Worm (Caenorhabditis elegans) whole organism, dauer: Measurements from ENCODE around the gene C14C10.2.

Experiments
- unc-62 ChIP-seq: sonication (generic microtip); optimal IDR thresholded peaks from 2 replicates; lab custom pipeline; 2017; ENCODE audit warnings: missing biosample characterization, missing genetic modification reagents, missing genetic modification characterization

The C14C10.2 gene

DNA sequence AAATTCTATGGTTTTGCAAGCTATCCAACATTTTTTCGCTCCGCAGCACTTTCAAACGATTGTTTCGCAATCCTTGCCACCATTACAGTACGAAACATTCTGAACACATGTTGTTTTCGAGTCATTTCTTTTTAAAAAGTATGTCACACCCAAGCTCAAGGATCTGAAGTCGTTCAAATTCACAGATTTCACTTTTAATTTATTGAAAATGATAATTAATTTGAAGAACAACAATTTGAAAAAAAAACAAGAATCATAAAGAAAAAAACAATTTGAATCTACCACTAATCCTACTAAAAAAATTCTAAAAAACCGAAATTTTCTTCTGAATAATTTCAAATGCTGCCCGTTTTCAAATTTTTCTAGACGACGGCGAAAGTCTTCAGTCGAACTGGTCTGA is at the start of gene C14C10.2:
TSS of gene C14C10.2 (minus strand) at position 101 of the 400 bp plus-strand sequence.
- TF ChIP-seq unc-62 (GFP tag; lab: Kevin White, UChicago): no peak

- TF ChIP-seq unc-62 (GFP tag; lab: Kevin White, UChicago): no peak
These were observed 48.1 kb upstream of the C14C10.2 start, which contains the start of gene gpa-8 for ce11 chrV:12640384-12640783. gpa-8 (minus strand) TSS chrV:12640484.

- TF ChIP-seq unc-62 (GFP tag; lab: Kevin White, UChicago): no peak
These were observed 45.7 kb upstream of the C14C10.2 start for ce11 chrV:12637764-12638502.

DNA sequence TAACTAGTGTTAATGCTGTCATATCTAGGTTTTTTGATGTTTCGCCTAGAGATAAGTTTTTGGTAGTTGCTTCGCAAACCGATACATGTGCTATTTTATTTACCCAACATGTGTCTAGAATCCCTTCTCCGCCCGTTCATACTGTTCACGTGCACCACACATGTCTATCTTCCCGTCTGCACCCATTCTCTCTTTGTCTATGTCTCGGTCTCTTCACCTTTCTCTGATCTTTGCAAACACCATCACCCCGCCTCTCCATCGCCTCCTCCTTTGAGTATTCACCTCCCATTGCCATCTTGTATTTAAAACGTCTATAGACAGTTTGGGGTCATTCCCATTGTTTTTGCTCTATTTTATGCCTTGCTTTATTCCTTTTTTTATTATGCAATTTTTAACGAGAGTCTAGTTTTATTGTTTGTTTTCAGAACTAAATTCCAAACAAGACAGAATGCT is 45.0 kb upstream of the C14C10.2 start, which contains the start of gene F56H9.2:
TSS of gene F56H9.2 (plus strand) at position 426 of the 453 bp plus-strand sequence.
- no peak for TF ChIP-seq unc-62 (GFP tag; lab: Kevin White, UChicago)

- no peak for TF ChIP-seq unc-62 (GFP tag; lab: Kevin White, UChicago)
These were observed 44.0 kb upstream of the C14C10.2 start for ce11 chrV:12636248-12636647.

DNA sequence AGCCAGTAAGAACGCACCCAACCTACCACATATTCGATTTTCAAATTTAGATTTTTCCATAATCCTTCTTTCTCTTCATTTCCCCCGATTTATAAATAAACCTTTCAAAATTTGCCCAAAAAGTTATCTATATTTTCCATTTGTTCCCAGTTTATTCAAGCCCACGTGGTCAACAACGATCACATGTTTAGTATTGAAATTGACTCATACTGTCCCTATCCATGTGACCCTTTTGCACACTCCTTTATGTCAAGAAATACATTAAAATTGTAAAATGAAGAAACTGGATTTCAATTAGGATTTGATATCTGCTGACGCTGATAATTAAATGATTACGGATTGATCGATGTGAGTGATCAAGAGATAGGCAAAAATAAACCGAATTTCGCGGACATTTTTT is 42.9 kb upstream of the C14C10.2 start:
- no peak for TF ChIP-seq unc-62 (GFP tag; lab: Kevin White, UChicago)

DNA sequence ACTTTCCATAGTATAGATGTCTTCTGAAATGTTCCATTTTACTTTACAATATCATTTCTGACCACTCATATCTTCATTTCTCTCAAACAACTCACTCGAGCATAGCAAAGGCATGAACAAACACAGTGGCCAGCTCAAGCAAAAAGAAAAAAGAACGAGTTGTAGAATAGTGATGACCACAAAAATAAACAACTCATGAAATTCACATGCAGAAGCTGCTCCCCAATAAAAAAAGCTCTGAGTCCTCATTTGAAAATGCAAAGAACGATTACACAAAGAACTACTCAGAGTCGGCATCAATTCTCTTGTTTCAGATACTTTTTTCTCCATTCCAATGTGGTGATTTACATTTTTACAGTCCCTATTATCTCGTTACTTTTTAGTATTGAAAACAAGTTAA is 42.5 kb upstream of the C14C10.2 start:
- no peak for TF ChIP-seq unc-62 (GFP tag; lab: Kevin White, UChicago)

DNA sequence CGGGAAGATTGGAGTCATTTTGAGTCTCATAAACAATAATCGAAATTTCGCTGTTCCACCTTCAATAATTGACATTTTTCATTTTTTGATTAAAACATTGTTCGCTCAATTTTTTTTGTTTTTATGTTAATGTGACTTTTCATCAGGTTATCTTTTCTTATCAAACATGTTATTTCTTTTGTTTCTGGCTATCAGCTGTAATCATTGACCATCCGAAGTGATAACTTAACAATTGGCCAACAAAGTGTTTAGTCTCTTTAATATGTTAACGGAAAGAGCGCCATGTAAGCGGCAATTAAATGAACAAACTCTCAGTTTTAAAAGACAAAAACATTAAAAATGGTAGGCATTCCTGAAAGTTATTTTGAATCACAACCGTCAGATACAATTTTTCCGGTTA is 41.8 kb upstream of the C14C10.2 start:
- no peak for TF ChIP-seq unc-62 (GFP tag; lab: Kevin White, UChicago)

DNA sequence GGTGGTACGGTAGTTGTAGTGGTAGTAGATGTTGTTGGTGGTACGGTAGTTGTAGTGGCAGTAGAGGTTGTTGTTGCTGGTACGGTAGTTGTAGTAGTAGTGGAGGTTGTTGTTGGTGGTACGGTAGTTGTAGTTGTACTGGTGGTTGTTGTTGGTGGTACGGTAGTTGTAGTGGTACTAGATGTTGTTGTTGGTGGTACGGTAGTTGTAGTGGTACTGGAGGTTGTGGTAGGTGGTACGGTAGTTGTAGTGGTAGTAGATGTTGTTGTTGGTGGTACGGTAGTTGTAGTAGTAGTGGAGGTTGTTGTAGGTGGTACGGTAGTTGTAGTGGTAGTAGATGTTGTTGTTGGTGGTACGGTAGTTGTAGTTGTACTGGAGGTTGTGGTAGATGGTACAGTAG is 40.8 kb upstream of the C14C10.2 start:
- no peak for TF ChIP-seq unc-62 (GFP tag; lab: Kevin White, UChicago)

- no peak for TF ChIP-seq unc-62 (GFP tag; lab: Kevin White, UChicago)
These were observed 39.8 kb upstream of the C14C10.2 start, which contains the start of gene srx-113 for ce11 chrV:12632048-12632447. srx-113 (minus strand) TSS chrV:12632148.

DNA sequence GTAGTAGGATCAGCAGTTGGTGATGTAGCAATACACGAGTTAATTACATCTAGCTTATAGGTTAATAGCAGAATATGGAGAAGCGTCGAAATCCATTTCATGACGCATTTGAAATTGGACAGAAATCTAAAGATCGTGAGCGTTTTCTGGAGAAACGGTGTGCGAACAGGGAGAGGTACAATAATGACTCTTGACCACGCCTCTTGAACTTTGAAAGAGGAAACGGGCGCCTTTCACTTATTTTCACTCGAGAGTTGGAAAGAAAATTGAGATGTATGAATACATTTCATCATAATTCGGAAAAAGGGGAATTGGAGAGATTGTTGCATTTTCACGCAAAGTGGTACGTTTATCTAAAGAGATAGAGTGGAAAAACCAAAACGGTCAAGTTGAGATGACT is 37.5 kb upstream of the C14C10.2 start, which contains the start of gene F56H9.6:
TSS of gene F56H9.6 (minus strand) at position 101 of the 400 bp plus-strand sequence.
- no peak for TF ChIP-seq unc-62 (GFP tag; lab: Kevin White, UChicago)

DNA sequence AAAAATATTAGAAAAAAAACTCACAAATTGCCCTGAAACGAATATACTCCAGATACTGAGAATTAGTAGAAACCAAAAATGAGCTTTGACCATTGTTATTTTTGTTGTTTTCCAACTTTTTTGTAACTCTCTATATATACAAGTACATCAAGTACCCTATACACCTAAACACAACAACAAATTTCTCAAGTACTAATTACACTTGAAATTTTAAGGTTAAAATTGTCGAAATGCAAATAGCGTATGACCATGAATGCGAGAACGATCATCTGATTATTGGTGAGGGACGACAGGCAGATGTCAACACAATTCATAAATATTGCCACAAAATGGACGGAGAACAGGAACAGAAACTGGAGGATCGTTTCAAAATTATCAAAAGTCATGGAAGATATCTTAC is 32.1 kb upstream of the C14C10.2 start, which contains the start of gene F56H9.9:
TSS of gene F56H9.9 (minus strand) at position 101 of the 400 bp plus-strand sequence.
- TF ChIP-seq unc-62 (GFP tag; lab: Kevin White, UChicago): no peak

DNA sequence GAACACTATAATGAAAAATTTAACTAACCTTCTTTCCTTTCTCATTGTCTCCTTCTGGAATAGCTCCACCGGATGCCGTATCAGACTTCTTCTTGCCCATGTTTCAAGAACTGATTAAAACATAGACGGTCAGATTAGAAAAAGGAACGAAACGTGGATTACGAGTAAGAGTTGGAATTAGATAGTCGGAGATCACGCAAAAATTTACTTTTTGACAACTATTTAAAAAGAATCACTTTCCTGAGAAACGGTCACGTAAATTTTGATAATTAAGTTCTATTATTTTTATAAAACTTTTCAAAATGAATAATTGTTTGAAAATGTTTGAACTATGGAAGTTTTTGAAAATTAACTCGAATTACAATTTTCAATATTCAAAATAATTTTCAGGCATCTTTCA is 19.8 kb upstream of the C14C10.2 start, which contains the start of gene cyc-2.2:
TSS of gene cyc-2.2 (minus strand) at position 101 of the 400 bp plus-strand sequence.
- no peak for TF ChIP-seq unc-62 (GFP tag; lab: Kevin White, UChicago)

ce11 chrV:12611029-12611428 is 18.8 kb upstream of the C14C10.2 start, which contains the start of gene cubn-1:
cubn-1 (plus strand) TSS chrV:12611329.
- TF ChIP-seq unc-62 (GFP tag; lab: Kevin White, UChicago): no peak

- no peak for TF ChIP-seq unc-62 (GFP tag; lab: Kevin White, UChicago)
These were observed 17.2 kb upstream of the C14C10.2 start, which contains the start of gene ZC116.1 for ce11 chrV:12609526-12609925. ZC116.1 (plus strand) TSS chrV:12609826.

DNA sequence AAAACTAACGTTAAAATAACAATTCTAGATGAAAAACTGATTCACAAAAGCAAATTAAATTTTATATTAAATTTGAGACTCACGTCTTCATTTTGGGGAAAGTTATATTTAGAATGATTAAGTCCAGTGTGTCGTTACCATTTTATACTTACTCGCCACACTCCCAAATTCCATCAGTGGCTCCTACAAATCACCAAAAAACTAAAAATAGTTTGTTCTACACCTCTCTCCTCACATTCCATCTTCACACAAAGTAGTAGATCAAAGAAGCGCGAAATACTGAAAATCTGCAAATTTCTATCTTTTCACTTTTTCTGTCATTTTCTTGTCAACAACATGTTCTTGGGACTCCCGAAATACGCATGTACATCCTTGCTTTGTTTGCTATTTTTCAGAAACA is 16.6 kb upstream of the C14C10.2 start, which contains the start of gene ZC116.5:
TSS of gene ZC116.5 (minus strand) at position 101 of the 400 bp plus-strand sequence.
- no peak for TF ChIP-seq unc-62 (GFP tag; lab: Kevin White, UChicago)
